Fruit fly (Drosophila melanogaster) whole organism, prepupa: ENCODE results near the gene GatB.

Source experiments
- Eip78C ChIP-seq: fragments of 200-800 bp; sonication (Bioruptor generic); peaks from one replicate; lab custom pipeline; 2016; ENCODE audit warnings: missing biosample characterization, missing genetic modification characterization
- Eip93F ChIP-seq: fragments of 200-800 bp; sonication (Bioruptor generic); optimal IDR thresholded peaks from 2 replicates; lab custom pipeline; 2016; ENCODE audit warnings: missing biosample characterization, mild to moderate bottlenecking, missing genetic modification characterization
- Hr4 ChIP-seq: fragments of 200-800 bp; sonication (Bioruptor generic); optimal IDR thresholded peaks from 3 replicates; lab custom pipeline; 2016; ENCODE audit warnings: missing biosample characterization, missing genetic modification characterization

DNA sequence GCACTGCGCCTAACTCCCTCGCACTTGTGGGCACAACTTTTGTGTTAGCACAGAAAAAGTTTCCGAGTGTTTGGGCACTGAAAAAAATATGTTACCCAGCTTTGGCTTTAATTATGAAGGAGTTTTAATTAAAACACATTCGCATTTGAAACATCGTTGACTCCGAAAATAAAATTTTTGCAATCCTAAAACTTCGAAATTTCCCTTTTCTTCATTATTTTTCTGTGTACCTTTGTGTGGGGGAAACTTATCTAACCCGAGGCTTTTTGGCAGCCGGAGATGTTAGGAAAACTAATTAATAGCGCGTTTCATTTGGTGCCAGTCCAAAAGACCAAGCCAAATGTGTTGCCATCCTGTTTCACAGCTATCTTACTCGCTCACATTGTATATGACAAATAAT is 38.4 kb downstream of the GatB start:
- TF ChIP-seq Eip78C (GFP tag; lab: Kevin White, UChicago) (no peak), Hr4 (GFP tag; lab: Kevin White, UChicago) (no peak), Eip93F (GFP tag; lab: Kevin White, UChicago) (no peak)
